Worm (Caenorhabditis elegans) whole organism, L3 larva: ENCODE data around the gene T24F1.7.

Source experiments
- R02D3.7 ChIP-seq: fragments of 150-350 bp; optimal IDR thresholded peaks from 2 replicates; lab custom pipeline; 2014; ENCODE audit warnings: missing biosample characterization, missing genetic modification characterization
- aly-2 ChIP-seq: fragments of 150-350 bp; optimal IDR thresholded peaks from 2 replicates; lab custom pipeline; 2014; ENCODE audit warnings: missing biosample characterization, missing genetic modification characterization
- ama-1 ChIP-seq: fragments of 150-350 bp; optimal IDR thresholded peaks from 2 replicates; lab custom pipeline; 2018
- ceh-82 ChIP-seq: fragments of 150-350 bp; optimal IDR thresholded peaks from 2 replicates; lab custom pipeline; 2014; ENCODE audit warnings: missing biosample characterization, missing genetic modification characterization
- ceh-9 ChIP-seq: sonication (generic microtip); optimal IDR thresholded peaks from 2 replicates; lab custom pipeline; 2018; ENCODE audit warnings: missing biosample characterization, missing genetic modification characterization
- daf-12 ChIP-seq: fragments of 150-350 bp; optimal IDR thresholded peaks from 2 replicates; lab custom pipeline; 2014; ENCODE audit warnings: missing biosample characterization, missing genetic modification reagents, missing genetic modification characterization
- egl-5 ChIP-seq: fragments of 150-350 bp; optimal IDR thresholded peaks from 2 replicates; lab custom pipeline; 2017; ENCODE audit warnings: missing biosample characterization, missing genetic modification reagents, missing genetic modification characterization, inconsistent platforms
- elt-2 ChIP-seq: sonication (generic microtip); optimal IDR thresholded peaks from 2 replicates; lab custom pipeline; 2016; ENCODE audit warnings: missing genetic modification reagents, mild to moderate bottlenecking, missing genetic modification characterization, missing compliant biosample characterization
- elt-3 ChIP-seq, 3 experiments: fragments of 150-350 bp in 1 of 3; sonication (generic microtip) in 2 of 3; optimal IDR thresholded peaks; 2 replicates in 2 of 3; 4 replicates in 1 of 3; lab custom pipeline; 2014 to 2017; ENCODE audit warnings: missing biosample characterization in 3 of 3, missing genetic modification characterization in 3 of 3
- eor-1 ChIP-seq, 2 experiments: fragments of 150-350 bp; optimal IDR thresholded peaks; 2 replicates each; lab custom pipeline; 2014 to 2018; ENCODE audit warnings: missing biosample characterization in 2 of 2, missing genetic modification characterization in 2 of 2
- fkh-10 ChIP-seq: sonication (generic microtip); optimal IDR thresholded peaks from 2 replicates; lab custom pipeline; 2017; ENCODE audit warnings: missing biosample characterization, missing genetic modification reagents, missing genetic modification characterization
- fkh-2 ChIP-seq: fragments of 150-350 bp; optimal IDR thresholded peaks from 2 replicates; lab custom pipeline; 2014; ENCODE audit warnings: missing biosample characterization, missing genetic modification reagents, missing genetic modification characterization
- fos-1 ChIP-seq: fragments of 150-350 bp; optimal IDR thresholded peaks from 2 replicates; lab custom pipeline; 2014; ENCODE audit warnings: missing biosample characterization, missing genetic modification characterization
- hmg-11 ChIP-seq: sonication (generic microtip); optimal IDR thresholded peaks from 2 replicates; lab custom pipeline; 2016; ENCODE audit warnings: missing genetic modification characterization, missing compliant biosample characterization
- lin-15B ChIP-seq: fragments of 150-350 bp; optimal IDR thresholded peaks from 2 replicates; lab custom pipeline; 2014; ENCODE audit warnings: missing biosample characterization, missing genetic modification characterization
- lin-39 ChIP-seq: fragments of 150-350 bp; optimal IDR thresholded peaks from 2 replicates; lab custom pipeline; 2018; ENCODE audit warnings: missing biosample characterization, missing genetic modification reagents, missing genetic modification characterization
- lsy-12 ChIP-seq: sonication (generic microtip); optimal IDR thresholded peaks from 2 replicates; lab custom pipeline; 2016; ENCODE audit warnings: mild to moderate bottlenecking, missing genetic modification characterization, missing compliant biosample characterization
- mml-1 ChIP-seq: fragments of 150-350 bp; sonication (generic microtip); optimal IDR thresholded peaks from 3 replicates; lab custom pipeline; 2014; ENCODE audit warnings: missing biosample characterization, missing genetic modification characterization
- nfya-1 ChIP-seq: sonication (generic microtip); optimal IDR thresholded peaks from 2 replicates; lab custom pipeline; 2017; ENCODE audit warnings: missing genetic modification characterization, mild to moderate bottlenecking, missing compliant biosample characterization, antibody characterized with exemption, moderate library complexity; ENCODE audit not compliant: insufficient read depth
- nhr-11 ChIP-seq: fragments of 150-350 bp; optimal IDR thresholded peaks from 2 replicates; lab custom pipeline; 2014; ENCODE audit warnings: missing biosample characterization, missing genetic modification characterization
- nhr-23 ChIP-seq: fragments of 150-350 bp; optimal IDR thresholded peaks from 2 replicates; lab custom pipeline; 2014; ENCODE audit warnings: missing biosample characterization, missing genetic modification reagents, missing genetic modification characterization
- nhr-237 ChIP-seq: fragments of 150-350 bp; optimal IDR thresholded peaks from 2 replicates; lab custom pipeline; 2014; ENCODE audit warnings: missing biosample characterization, missing genetic modification characterization
- nhr-25 ChIP-seq: sonication (generic microtip); optimal IDR thresholded peaks from 2 replicates; lab custom pipeline; 2017; ENCODE audit warnings: missing biosample characterization, missing genetic modification characterization
- nhr-43 ChIP-seq: sonication (generic microtip); optimal IDR thresholded peaks from 2 replicates; lab custom pipeline; 2016; ENCODE audit warnings: mild to moderate bottlenecking, missing genetic modification characterization, missing compliant biosample characterization; ENCODE audit not compliant: poor library complexity, severe bottlenecking
- nhr-67 ChIP-seq: fragments of 150-350 bp; optimal IDR thresholded peaks from 2 replicates; lab custom pipeline; 2014; ENCODE audit warnings: missing biosample characterization, missing genetic modification characterization
- nhr-76 ChIP-seq: fragments of 150-350 bp; sonication (generic microtip); optimal IDR thresholded peaks from 5 replicates; lab custom pipeline; 2014; ENCODE audit warnings: missing biosample characterization, missing genetic modification characterization
- pha-4 ChIP-seq: fragments of 150-350 bp; optimal IDR thresholded peaks from 2 replicates; lab custom pipeline; 2014; ENCODE audit warnings: missing biosample characterization, missing genetic modification reagents, missing genetic modification characterization
- sea-2 ChIP-seq: fragments of 150-350 bp; sonication (generic microtip); optimal IDR thresholded peaks from 4 replicates; lab custom pipeline; 2014; ENCODE audit warnings: missing biosample characterization, missing genetic modification reagents, missing genetic modification characterization
- skn-1 ChIP-seq: fragments of 150-350 bp; optimal IDR thresholded peaks from 2 replicates; lab custom pipeline; 2014; ENCODE audit warnings: missing biosample characterization, missing genetic modification characterization
- snpc-4 ChIP-seq: fragments of 150-350 bp; optimal IDR thresholded peaks from 2 replicates; lab custom pipeline; 2014; ENCODE audit warnings: missing biosample characterization, missing genetic modification characterization
- tbx-2 ChIP-seq: sonication (generic microtip); optimal IDR thresholded peaks from 2 replicates; lab custom pipeline; 2016; ENCODE audit warnings: mild to moderate bottlenecking, missing genetic modification characterization, missing compliant biosample characterization
- unc-62 ChIP-seq: fragments of 150-350 bp; sonication (generic microtip); optimal IDR thresholded peaks from 4 replicates; lab custom pipeline; 2014; ENCODE audit warnings: missing biosample characterization, missing genetic modification reagents, missing genetic modification characterization
- ztf-4 ChIP-seq: fragments of 150-350 bp; optimal IDR thresholded peaks from 2 replicates; lab custom pipeline; 2014; ENCODE audit warnings: missing biosample characterization, missing genetic modification characterization

The T24F1.7 gene

ce11 chrII:11305627-11306449, 6.5 kb upstream of the T24F1.7 start, which contains the start of gene rsf-1:
Gene rsf-1, plus strand, starts transcription at chrII:11306399.
- no peak for TF ChIP-seq lsy-12 (tag; lab: Kevin White, UChicago)
- TF ChIP-seq daf-12, result no peak
- no peak for TF ChIP-seq fkh-2 (tag; lab: Kevin White, UChicago)
- no peak for TF ChIP-seq nhr-11 (tag; lab: Kevin White, UChicago)
- peak; percentile 34 for TF ChIP-seq snpc-4 (tag; lab: Kevin White, UChicago)
- TF ChIP-seq skn-1 (tag; lab: Kevin White, UChicago), result no peak
- peak; percentile 76 for TF ChIP-seq pha-4 (tag; lab: Kevin White, UChicago)
- TF ChIP-seq elt-2 (tag; lab: Kevin White, UChicago), result peak; percentile 15
- TF ChIP-seq hmg-11 (tag; lab: Kevin White, UChicago), result peak; percentile 29
- TF ChIP-seq lin-39, result peak; percentile 44
- TF ChIP-seq elt-3 (tag; optimal IDR thresholded peaks at IDR 0.05; lab: Kevin White, UChicago), result no peak
- TF ChIP-seq lin-15B (tag; lab: Kevin White, UChicago), result no peak
- peak; percentile 15 for TF ChIP-seq nhr-43
- peak; percentile 55 for TF ChIP-seq nfya-1

ce11 chrII:11307332-11307731, 5.0 kb upstream of the T24F1.7 start:
- TF ChIP-seq nhr-23, result peak; percentile 26
- peak; percentile 79 for TF ChIP-seq nhr-25 (tag; lab: Kevin White, UChicago)
- no peak for TF ChIP-seq nhr-43
- TF ChIP-seq nfya-1, result peak; percentile 56
- no peak for TF ChIP-seq egl-5 (tag; lab: Kevin White, UChicago)
- no peak for TF ChIP-seq mml-1 (tag; lab: Kevin White, UChicago)
- no peak for TF ChIP-seq daf-12
- TF ChIP-seq ama-1 (lab: Kevin White, UChicago), result no peak
- no peak for TF ChIP-seq ceh-9 (tag; lab: Kevin White, UChicago)
- TF ChIP-seq nhr-67 (tag; lab: Kevin White, UChicago), result no peak
- TF ChIP-seq eor-1 (tag; optimal IDR thresholded peaks at IDR 0.05; lab: Kevin White, UChicago), result no peak
- no peak for TF ChIP-seq pha-4 (tag; lab: Kevin White, UChicago)
- TF ChIP-seq, all 47 proteins: peak for 3

- TF ChIP-seq pha-4 (tag; lab: Kevin White, UChicago) (no peak), nfya-1 (no peak), nhr-237 (tag; lab: Kevin White, UChicago) (no peak), tbx-2 (tag; lab: Kevin White, UChicago) (no peak), sea-2 (GFP tag; lab: Kevin White, UChicago) (no peak), fkh-10 (GFP tag; lab: Kevin White, UChicago) (no peak), nhr-43 (no peak), daf-12 (no peak), nhr-76 (no peak), lin-39 (no peak), unc-62 (no peak), ztf-4 (tag; lab: Kevin White, UChicago) (no peak)
- TF ChIP-seq, all 47 proteins: peak for 0
These were observed 4.4 kb upstream of the T24F1.7 start for ce11 chrII:11307953-11308352.

ce11 chrII:11314165-11314564, 1.8 kb downstream of the T24F1.7 start, which contains the start of gene T24F1.4:
Gene T24F1.4, minus strand, starts transcription at chrII:11314265.
- TF ChIP-seq skn-1 (tag; lab: Kevin White, UChicago), result no peak
- TF ChIP-seq nhr-67 (tag; lab: Kevin White, UChicago), result no peak
- TF ChIP-seq fkh-10 (GFP tag; lab: Kevin White, UChicago), result no peak
- TF ChIP-seq nhr-25 (tag; lab: Kevin White, UChicago), result no peak
- no peak for TF ChIP-seq nhr-23
- no peak for TF ChIP-seq nhr-76
- TF ChIP-seq ama-1 (lab: Kevin White, UChicago), result no peak
- no peak for TF ChIP-seq fos-1 (tag; lab: Kevin White, UChicago)
- TF ChIP-seq R02D3.7 (tag; lab: Kevin White, UChicago), result no peak
- no peak for TF ChIP-seq mml-1 (tag; lab: Kevin White, UChicago)
- TF ChIP-seq elt-2 (tag; lab: Kevin White, UChicago), result no peak
- TF ChIP-seq ceh-82, result no peak
- no peak for TF ChIP-seq aly-2
- no peak for TF ChIP-seq ztf-4 (tag; lab: Kevin White, UChicago)
- TF ChIP-seq, all 47 proteins: peak for 0
